Worm (Caenorhabditis elegans) whole organism, mixed stage, embryonic: ENCODE data around the gene leo-1.

Experiments
- M03D4.4 ChIP-seq: sonication (generic microtip); optimal IDR thresholded peaks from 2 replicates; lab custom pipeline; 2017; ENCODE audit warnings: mild to moderate bottlenecking, missing genetic modification characterization, missing compliant biosample characterization
- bed-3 ChIP-seq: fragments of 200-800 bp; sonication (Bioruptor generic); optimal IDR thresholded peaks from 3 replicates; lab custom pipeline; 2018; ENCODE audit warnings: mild to moderate bottlenecking, missing genetic modification characterization, moderate library complexity, missing compliant biosample characterization
- ceh-39 ChIP-seq: fragments of 150-350 bp; optimal IDR thresholded peaks from 2 replicates; lab custom pipeline; 2014; ENCODE audit warnings: missing biosample characterization, missing genetic modification characterization
- ceh-43 ChIP-seq: fragments of 200-800 bp; sonication (Bioruptor generic); optimal IDR thresholded peaks from 2 replicates; lab custom pipeline; 2018; ENCODE audit warnings: mild to moderate bottlenecking, missing genetic modification characterization, moderate library complexity, missing compliant biosample characterization
- cnd-1 ChIP-seq: fragments of 200-800 bp; sonication (Bioruptor generic); optimal IDR thresholded peaks from 2 replicates; lab custom pipeline; 2018; ENCODE audit warnings: mild to moderate bottlenecking, missing genetic modification characterization, missing compliant biosample characterization
- drap-1 ChIP-seq: fragments of 200-800 bp; sonication (Bioruptor generic); optimal IDR thresholded peaks from 3 replicates; lab custom pipeline; 2018; ENCODE audit warnings: mild to moderate bottlenecking, missing genetic modification characterization, missing compliant biosample characterization
- elt-3 ChIP-seq: fragments of 150-350 bp; optimal IDR thresholded peaks from 2 replicates; lab custom pipeline; 2014; ENCODE audit warnings: missing biosample characterization, missing genetic modification characterization
- flh-1 ChIP-seq: fragments of 200-800 bp; sonication (Bioruptor generic); optimal IDR thresholded peaks from 2 replicates; lab custom pipeline; 2018; ENCODE audit warnings: mild to moderate bottlenecking, missing genetic modification characterization, moderate library complexity, missing compliant biosample characterization
- ham-2 ChIP-seq: fragments of 200-800 bp; sonication (Bioruptor generic); optimal IDR thresholded peaks from 2 replicates; lab custom pipeline; 2018; ENCODE audit warnings: mild to moderate bottlenecking, missing genetic modification characterization, missing compliant biosample characterization
- hlh-1 ChIP-seq: fragments of 150-350 bp; optimal IDR thresholded peaks from 2 replicates; lab custom pipeline; 2014; ENCODE audit warnings: missing biosample characterization, missing genetic modification reagents, missing genetic modification characterization
- lsy-2 ChIP-seq: fragments of 150-350 bp; optimal IDR thresholded peaks from 2 replicates; lab custom pipeline; 2014; ENCODE audit warnings: missing biosample characterization, missing genetic modification characterization
- mab-5 ChIP-seq: fragments of 150-350 bp; optimal IDR thresholded peaks from 2 replicates; lab custom pipeline; 2014; ENCODE audit warnings: missing biosample characterization, missing genetic modification characterization
- mep-1 ChIP-seq: fragments of 150-350 bp; optimal IDR thresholded peaks from 2 replicates; lab custom pipeline; 2017; ENCODE audit warnings: missing biosample characterization, missing genetic modification reagents, missing genetic modification characterization, inconsistent platforms
- mls-2 ChIP-seq: sonication (generic microtip); optimal IDR thresholded peaks from 2 replicates; lab custom pipeline; 2016; ENCODE audit warnings: mild to moderate bottlenecking, missing genetic modification characterization, moderate library complexity, missing compliant biosample characterization
- nhr-12 ChIP-seq: fragments of 150-350 bp; optimal IDR thresholded peaks from 2 replicates; lab custom pipeline; 2014; ENCODE audit warnings: missing biosample characterization, missing genetic modification characterization
- nhr-2 ChIP-seq: fragments of 150-350 bp; optimal IDR thresholded peaks from 2 replicates; lab custom pipeline; 2014; ENCODE audit warnings: missing biosample characterization, missing genetic modification characterization
- nhr-76 ChIP-seq: sonication (generic microtip); optimal IDR thresholded peaks from 2 replicates; lab custom pipeline; 2017; ENCODE audit warnings: missing biosample characterization, missing genetic modification characterization
- pha-4 ChIP-seq: fragments of 150-350 bp; optimal IDR thresholded peaks from 2 replicates; lab custom pipeline; 2018; ENCODE audit warnings: missing biosample characterization, missing genetic modification reagents, missing genetic modification characterization
- sem-2 ChIP-seq: fragments of 200-800 bp; sonication (Bioruptor generic); optimal IDR thresholded peaks from 2 replicates; lab custom pipeline; 2018; ENCODE audit warnings: mild to moderate bottlenecking, missing genetic modification characterization, missing compliant biosample characterization
- snpc-4 ChIP-seq: fragments of 150-350 bp; optimal IDR thresholded peaks from 2 replicates; lab custom pipeline; 2014; ENCODE audit warnings: missing biosample characterization, missing genetic modification characterization
- sptf-1 ChIP-seq: sonication (generic microtip); optimal IDR thresholded peaks from 2 replicates; lab custom pipeline; 2017; ENCODE audit warnings: mild to moderate bottlenecking, missing genetic modification characterization, moderate library complexity, missing compliant biosample characterization
- tbx-8 ChIP-seq: fragments of 200-800 bp; sonication (Bioruptor generic); optimal IDR thresholded peaks from 2 replicates; lab custom pipeline; 2018; ENCODE audit warnings: mild to moderate bottlenecking, missing genetic modification characterization, moderate library complexity, missing compliant biosample characterization
- unc-120 ChIP-seq: sonication (generic microtip); optimal IDR thresholded peaks from 2 replicates; lab custom pipeline; 2017; ENCODE audit warnings: missing genetic modification characterization, missing compliant biosample characterization; ENCODE audit not compliant: poor library complexity, severe bottlenecking
- unc-39 ChIP-seq: fragments of 150-350 bp; optimal IDR thresholded peaks from 2 replicates; lab custom pipeline; 2014; ENCODE audit warnings: missing biosample characterization, missing genetic modification characterization
- unc-62 ChIP-seq: fragments of 150-350 bp; optimal IDR thresholded peaks from 2 replicates; lab custom pipeline; 2014; ENCODE audit warnings: missing biosample characterization, missing genetic modification reagents, missing genetic modification characterization
- zip-8 ChIP-seq: fragments of 150-350 bp; optimal IDR thresholded peaks from 2 replicates; lab custom pipeline; 2014; ENCODE audit warnings: missing biosample characterization, missing genetic modification characterization
- ztf-11 ChIP-seq: fragments of 150-350 bp; optimal IDR thresholded peaks from 2 replicates; lab custom pipeline; 2014; ENCODE audit warnings: missing biosample characterization, missing genetic modification characterization

The leo-1 gene

DNA sequence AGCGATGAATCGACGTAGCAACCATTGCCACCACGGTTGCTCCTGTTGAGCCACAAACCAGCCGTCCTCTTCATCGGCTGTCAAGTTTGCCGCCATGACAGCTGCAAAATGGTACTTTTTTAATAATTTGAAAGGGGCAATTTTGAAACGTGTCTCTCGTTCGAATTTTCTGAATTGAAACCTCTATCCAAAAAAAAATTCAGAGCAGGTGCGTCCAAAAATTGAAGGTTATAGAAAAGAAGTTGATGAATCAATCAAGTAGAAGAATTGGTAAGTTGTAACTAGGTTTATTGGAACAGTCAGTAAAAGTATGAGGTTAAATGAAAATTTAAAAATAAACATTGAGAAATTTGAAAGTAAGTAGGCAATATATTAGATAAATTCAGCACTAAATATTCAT is 32.2 kb upstream of the leo-1 start, which contains the start of gene T01G1.4:
Gene T01G1.4 (minus strand): TSS at position 101 of the 400 bp plus-strand sequence.
- TF ChIP-seq nhr-2 (no peak), zip-8 (tag; lab: Kevin White, UChicago) (no peak), unc-62 (GFP tag; lab: Kevin White, UChicago) (no peak), unc-39 (tag; lab: Kevin White, UChicago) (no peak), mep-1 (tag; lab: Kevin White, UChicago) (no peak), cnd-1 (no peak)
- TF ChIP-seq, all 35 proteins: peak for 0

DNA sequence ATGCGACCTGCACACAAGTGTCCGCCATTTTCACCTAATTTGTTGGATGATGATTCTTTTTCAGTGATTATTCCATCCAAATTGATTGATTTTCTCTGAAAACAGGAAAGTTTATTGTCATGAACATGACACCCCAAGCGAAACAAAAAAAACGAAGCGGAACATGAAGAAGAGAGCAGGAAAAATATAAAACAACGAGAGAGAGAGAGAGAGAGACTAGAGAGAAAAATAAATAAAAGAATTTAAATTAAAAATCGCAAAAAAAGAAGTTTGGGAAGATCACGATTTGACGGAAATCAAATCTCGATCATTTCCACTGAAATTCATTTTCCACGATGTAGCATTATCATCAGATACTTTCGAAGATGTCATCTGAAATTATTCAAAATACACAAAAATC is 30.6 kb upstream of the leo-1 start, which contains the start of gene klp-12:
Gene klp-12 (minus strand): TSS at position 101 of the 400 bp plus-strand sequence.
- TF ChIP-seq M03D4.4 (tag; lab: Kevin White, UChicago) (no peak), hlh-1 (no peak), sem-2 (GFP tag; lab: Kevin White, UChicago) (no peak), elt-3 (tag; lab: Kevin White, UChicago) (no peak), nhr-12 (no peak), ceh-43 (GFP tag; lab: Kevin White, UChicago) (no peak), ceh-39 (tag; lab: Kevin White, UChicago) (no peak), flh-1 (GFP tag; lab: Kevin White, UChicago) (no peak), drap-1 (no peak), unc-39 (tag; lab: Kevin White, UChicago) (no peak), nhr-2 (no peak), nhr-76 (tag; lab: Kevin White, UChicago) (no peak), tbx-8 (GFP tag; lab: Kevin White, UChicago) (no peak), ztf-11 (tag; lab: Kevin White, UChicago) (no peak), unc-62 (GFP tag; lab: Kevin White, UChicago) (no peak)

DNA sequence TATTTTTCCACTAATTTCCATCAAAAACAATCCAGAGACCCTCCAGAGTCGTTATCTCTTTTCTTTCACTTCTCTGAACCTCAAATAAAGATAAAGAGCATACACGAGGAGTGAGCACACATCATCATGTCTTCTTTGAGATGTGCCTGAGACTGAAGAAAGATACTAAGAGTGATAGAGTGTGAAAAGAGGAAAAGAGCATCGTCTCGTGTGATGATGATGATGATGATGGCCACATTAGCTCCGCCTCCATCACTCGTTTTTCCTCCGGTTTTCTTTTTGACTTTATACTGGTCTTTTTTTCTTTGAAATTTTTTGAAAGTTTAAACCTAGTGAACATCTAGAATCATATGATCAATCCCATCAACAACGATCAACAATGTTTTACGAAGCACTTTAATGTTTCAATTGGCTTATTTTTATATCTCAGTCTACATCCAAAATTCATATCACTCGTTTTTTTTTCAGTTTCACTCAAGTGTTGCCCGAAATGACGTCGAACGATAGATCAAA is 24.8 kb upstream of the leo-1 start, which contains the start of gene T01G1.2:
Gene T01G1.2 (plus strand): TSS at position 463 of the 513 bp plus-strand sequence.
- TF ChIP-seq M03D4.4 (tag; lab: Kevin White, UChicago) (no peak), ceh-43 (GFP tag; lab: Kevin White, UChicago) (no peak), unc-62 (GFP tag; lab: Kevin White, UChicago) (peak; percentile 55), ztf-11 (tag; lab: Kevin White, UChicago) (no peak), tbx-8 (GFP tag; lab: Kevin White, UChicago) (no peak), unc-120 (tag; lab: Kevin White, UChicago) (peak; percentile 83)

DNA sequence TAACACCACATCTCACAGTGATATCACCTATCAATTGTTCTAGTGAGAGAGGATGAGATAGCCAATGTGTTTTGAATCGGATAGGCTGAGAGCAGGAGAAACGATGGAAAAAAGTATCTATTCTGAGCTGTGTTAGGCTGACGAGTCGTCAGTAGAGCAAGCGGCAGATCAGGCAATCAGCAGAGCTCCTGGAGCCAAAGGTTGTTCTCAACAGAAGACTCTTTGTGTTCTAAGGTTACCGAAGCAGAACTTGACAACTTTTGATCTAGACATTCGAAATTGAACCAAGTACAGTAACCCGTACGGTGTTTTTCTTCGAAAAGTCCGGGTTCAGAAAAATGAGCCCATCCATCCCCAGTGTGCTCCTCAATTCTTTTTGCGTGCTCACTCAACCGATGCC is 23.6 kb upstream of the leo-1 start:
- TF ChIP-seq pha-4 (tag; lab: Kevin White, UChicago) (no peak), ham-2 (GFP tag; lab: Kevin White, UChicago) (no peak), unc-39 (tag; lab: Kevin White, UChicago) (no peak), flh-1 (GFP tag; lab: Kevin White, UChicago) (no peak), M03D4.4 (tag; lab: Kevin White, UChicago) (no peak), mls-2 (tag; lab: Kevin White, UChicago) (no peak), sptf-1 (tag; lab: Kevin White, UChicago) (no peak)
- TF ChIP-seq, all 35 proteins: peak for 0

DNA sequence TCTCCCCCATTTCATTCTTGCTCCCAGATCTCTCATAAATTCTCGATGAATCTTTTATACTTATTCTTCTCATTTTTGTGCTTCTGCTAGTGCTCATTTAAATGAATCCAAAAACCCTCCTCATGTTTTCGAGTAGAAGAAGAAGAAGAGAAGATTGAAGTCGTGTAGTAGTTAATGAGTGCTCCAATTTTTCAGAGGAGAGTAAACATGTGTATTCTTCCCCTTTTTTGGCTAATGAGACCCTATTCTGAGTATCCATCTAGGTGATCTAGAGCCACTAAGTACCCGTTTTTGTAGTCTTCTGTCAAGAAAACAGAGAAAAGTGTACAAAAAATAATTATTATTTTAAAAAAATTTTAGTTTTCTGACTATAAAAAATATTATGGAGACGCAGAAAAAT is 22.4 kb upstream of the leo-1 start:
- no peak for TF ChIP-seq snpc-4 (tag; lab: Kevin White, UChicago)
- TF ChIP-seq sptf-1 (tag; lab: Kevin White, UChicago) = no peak
- TF ChIP-seq ham-2 (GFP tag; lab: Kevin White, UChicago) = no peak
- no peak for TF ChIP-seq hlh-1
- TF ChIP-seq mep-1 (tag; lab: Kevin White, UChicago) = no peak
- no peak for TF ChIP-seq unc-39 (tag; lab: Kevin White, UChicago)
- TF ChIP-seq mls-2 (tag; lab: Kevin White, UChicago) = no peak
- TF ChIP-seq bed-3 = no peak
- TF ChIP-seq M03D4.4 (tag; lab: Kevin White, UChicago) = no peak
- TF ChIP-seq nhr-2 = no peak

DNA sequence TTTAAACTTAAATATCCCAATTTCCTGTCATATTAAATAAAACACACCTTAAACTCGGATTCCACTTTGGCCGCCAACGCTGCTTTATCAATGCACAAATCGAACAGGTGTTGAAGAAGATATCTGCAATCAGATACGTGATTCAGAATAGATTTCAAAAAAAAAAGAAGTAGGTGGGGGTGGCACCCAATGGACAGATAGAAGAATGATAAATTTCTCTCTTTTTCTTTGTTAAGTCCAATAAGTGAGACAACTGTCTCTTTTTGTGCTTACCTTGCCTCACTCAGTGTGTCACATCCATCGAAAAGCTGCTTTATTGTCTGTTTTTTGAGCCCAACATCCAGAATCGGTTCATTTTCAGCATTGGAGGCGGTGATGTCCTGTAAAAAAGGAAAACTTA is 21.6 kb upstream of the leo-1 start:
- no peak for TF ChIP-seq zip-8 (tag; lab: Kevin White, UChicago)
- TF ChIP-seq ceh-43 (GFP tag; lab: Kevin White, UChicago) = no peak
- no peak for TF ChIP-seq mab-5 (tag; lab: Kevin White, UChicago)
- peak; percentile 19 for TF ChIP-seq unc-120 (tag; lab: Kevin White, UChicago)
- no peak for TF ChIP-seq unc-39 (tag; lab: Kevin White, UChicago)
- no peak for TF ChIP-seq ceh-39 (tag; lab: Kevin White, UChicago)
- peak; percentile 39 for TF ChIP-seq hlh-1
- TF ChIP-seq nhr-2 = no peak
- TF ChIP-seq cnd-1 = no peak
- TF ChIP-seq lsy-2 (tag; lab: Kevin White, UChicago) = no peak
- peak; percentile 65 for TF ChIP-seq unc-62 (GFP tag; lab: Kevin White, UChicago)
